Worm (Caenorhabditis elegans) whole organism, young adult: ENCODE results near the gene nspc-20.
A peak's percentile ranks its signal among the peaks of the same experiment; 100 is the strongest.

Experiments
- C06A6.2 ChIP-seq: fragments of 200-800 bp; sonication (Bioruptor generic); conservative IDR thresholded peaks from 2 replicates; pipeline ENCODE4 v1.3.6; 2022; ENCODE audit warnings: missing genetic modification characterization, missing compliant biosample characterization
- D2030.7 ChIP-seq: fragments of 200-800 bp; sonication (Bioruptor generic); IDR thresholded peaks from 2 replicates; pipeline ENCODE4 v1.3.6; 2022; ENCODE audit warnings: missing genetic modification reagents, missing genetic modification characterization, missing compliant biosample characterization
- K11D2.4 ChIP-seq: fragments of 200-800 bp; sonication (Bioruptor generic); IDR thresholded peaks from 2 replicates; pipeline ENCODE4 v1.3.6; 2022; ENCODE audit warnings: missing genetic modification reagents, missing genetic modification characterization, missing compliant biosample characterization
- K12H6.12 ChIP-seq: fragments of 200-800 bp; sonication (Bioruptor generic); optimal IDR thresholded peaks from 2 replicates; lab custom pipeline; 2018; ENCODE audit warnings: mild to moderate bottlenecking, missing genetic modification characterization, missing compliant biosample characterization
- Y53F4B.3 ChIP-seq: fragments of 200-800 bp; sonication (Bioruptor generic); IDR thresholded peaks from 2 replicates; pipeline ENCODE4 v1.3.6; 2022; ENCODE audit warnings: missing genetic modification reagents, missing genetic modification characterization, missing compliant biosample characterization
- Y53G8AR.9 ChIP-seq: fragments of 200-800 bp; sonication (Bioruptor generic); conservative IDR thresholded peaks from 2 replicates; pipeline ENCODE4 v1.3.6; 2022; ENCODE audit warnings: missing genetic modification reagents, missing genetic modification characterization, missing compliant biosample characterization
- Y79H2A.3 ChIP-seq: fragments of 200-800 bp; sonication (Bioruptor generic); conservative IDR thresholded peaks from 2 replicates; pipeline ENCODE4 v1.3.6; 2022; ENCODE audit warnings: missing genetic modification reagents, missing genetic modification characterization, missing compliant biosample characterization
- atf-7 ChIP-seq: sonication (generic microtip); optimal IDR thresholded peaks from 2 replicates; lab custom pipeline; 2017; ENCODE audit warnings: mild to moderate bottlenecking, missing genetic modification characterization, missing compliant biosample characterization
- athp-1 ChIP-seq: sonication (generic microtip); optimal IDR thresholded peaks from 2 replicates; lab custom pipeline; 2017; ENCODE audit warnings: mild to moderate bottlenecking, missing genetic modification characterization, missing compliant biosample characterization
- attf-5 ChIP-seq: fragments of 200-800 bp; sonication (Bioruptor generic); optimal IDR thresholded peaks from 2 replicates; lab custom pipeline; 2018; ENCODE audit warnings: mild to moderate bottlenecking, missing genetic modification characterization, missing compliant biosample characterization
- attf-6 ChIP-seq: fragments of 200-800 bp; sonication (Bioruptor generic); IDR thresholded peaks from 2 replicates; pipeline ENCODE4 v1.3.6; 2022; ENCODE audit warnings: missing genetic modification reagents, missing genetic modification characterization, missing compliant biosample characterization
- cebp-1 ChIP-seq, 2 experiments: fragments of 200-800 bp in 1 of 2; sonication (Bioruptor generic) in 1 of 2; sonication (generic microtip) in 1 of 2; IDR thresholded peaks in 1 of 2; optimal IDR thresholded peaks in 1 of 2; 2 replicates each; pipeline versions ENCODE4 v1.3.6 to Lab custom; 2017 to 2022; ENCODE audit warnings: missing compliant biosample characterization in 2 of 2, missing genetic modification characterization in 2 of 2, mild to moderate bottlenecking in 1 of 2, missing genetic modification reagents in 1 of 2, moderate library complexity in 1 of 2
- ceh-27 ChIP-seq: fragments of 200-800 bp; sonication (Bioruptor generic); optimal IDR thresholded peaks from 2 replicates; lab custom pipeline; 2018; ENCODE audit warnings: mild to moderate bottlenecking, missing genetic modification characterization, moderate library complexity, missing compliant biosample characterization
- chd-7 ChIP-seq: sonication (generic microtip); optimal IDR thresholded peaks from 2 replicates; lab custom pipeline; 2016; ENCODE audit warnings: mild to moderate bottlenecking, missing genetic modification characterization, moderate library complexity, missing compliant biosample characterization
- dpl-1 ChIP-seq: fragments of 150-350 bp; optimal IDR thresholded peaks from 2 replicates; lab custom pipeline; 2014; ENCODE audit warnings: missing biosample characterization, missing genetic modification reagents, missing genetic modification characterization
- egl-18 ChIP-seq: fragments of 200-800 bp; sonication (Bioruptor generic); IDR thresholded peaks from 2 replicates; pipeline ENCODE4 v1.3.6; 2022; ENCODE audit warnings: missing genetic modification reagents, missing genetic modification characterization, missing compliant biosample characterization
- egrh-3 ChIP-seq: fragments of 200-800 bp; sonication (Bioruptor generic); IDR thresholded peaks from 2 replicates; pipeline ENCODE4 v1.3.6; 2022; ENCODE audit warnings: missing genetic modification reagents, missing genetic modification characterization, missing compliant biosample characterization
- ekl-4 ChIP-seq: fragments of 200-800 bp; sonication (Bioruptor generic); IDR thresholded peaks from 2 replicates; pipeline ENCODE4 v1.3.6; 2022; ENCODE audit warnings: missing genetic modification reagents, missing genetic modification characterization, missing compliant biosample characterization
- lin-26 ChIP-seq: fragments of 200-800 bp; sonication (Bioruptor generic); IDR thresholded peaks from 2 replicates; pipeline ENCODE4 v1.3.6; 2022; ENCODE audit warnings: missing genetic modification reagents, missing genetic modification characterization, missing compliant biosample characterization
- lin-35 ChIP-seq, 3 experiments: fragments of 150-350 bp in 2 of 3; sonication (generic microtip) in 1 of 3; optimal IDR thresholded peaks; 2 replicates each; lab custom pipeline; 2014 to 2018; ENCODE audit warnings: missing biosample characterization in 3 of 3, missing genetic modification characterization in 3 of 3, missing genetic modification reagents in 3 of 3
- lin-40 ChIP-seq: sonication (generic microtip); optimal IDR thresholded peaks from 2 replicates; lab custom pipeline; 2016; ENCODE audit warnings: missing genetic modification characterization, mild to moderate bottlenecking, missing compliant biosample characterization, missing genotype, missing genetic modification reagents
- lir-1 ChIP-seq: fragments of 200-800 bp; sonication (Bioruptor generic); conservative IDR thresholded peaks from 2 replicates; pipeline ENCODE4 v1.3.6; 2022; ENCODE audit warnings: missing genetic modification reagents, missing genetic modification characterization, missing compliant biosample characterization
- madf-10 ChIP-seq: sonication (generic microtip); optimal IDR thresholded peaks from 2 replicates; lab custom pipeline; 2016; ENCODE audit warnings: mild to moderate bottlenecking, missing genetic modification characterization, missing compliant biosample characterization
- madf-6 ChIP-seq: fragments of 200-800 bp; sonication (Bioruptor generic); IDR thresholded peaks from 2 replicates; pipeline ENCODE4 v1.3.6; 2022; ENCODE audit warnings: missing genetic modification reagents, missing genetic modification characterization, missing compliant biosample characterization
- mcd-1 ChIP-seq: fragments of 200-800 bp; sonication (Bioruptor generic); IDR thresholded peaks from 2 replicates; pipeline ENCODE4 v1.3.6; 2022; ENCODE audit warnings: missing genetic modification reagents, missing genetic modification characterization, missing compliant biosample characterization
- nfya-1 ChIP-seq: sonication (generic microtip); optimal IDR thresholded peaks from 2 replicates; lab custom pipeline; 2017; ENCODE audit warnings: antibody characterized with exemption, missing compliant biosample characterization, missing genetic modification characterization, borderline replicate concordance; ENCODE audit not compliant: insufficient read depth
- nhr-80 ChIP-seq: sonication (generic microtip); optimal IDR thresholded peaks from 2 replicates; lab custom pipeline; 2016; ENCODE audit warnings: missing genetic modification characterization, missing compliant biosample characterization
- pbrm-1 ChIP-seq: fragments of 200-800 bp; sonication (Bioruptor generic); IDR thresholded peaks from 2 replicates; pipeline ENCODE4 v1.3.6; 2022; ENCODE audit warnings: missing genetic modification reagents, missing genetic modification characterization, missing compliant biosample characterization
- sdz-38 ChIP-seq: sonication (generic microtip); optimal IDR thresholded peaks from 2 replicates; lab custom pipeline; 2016; ENCODE audit warnings: missing genotype, missing genetic modification characterization, missing compliant biosample characterization
- snpc-1.3 ChIP-seq: sonication (generic microtip); optimal IDR thresholded peaks from 2 replicates; lab custom pipeline; 2017; ENCODE audit warnings: missing genetic modification characterization, mild to moderate bottlenecking, missing compliant biosample characterization, antibody characterized with exemption, moderate library complexity, missing genotype, missing genetic modification reagents; ENCODE audit not compliant: insufficient read depth
- snpc-4 ChIP-seq, 5 experiments: fragments of 150-350 bp in 1 of 5; sonication (generic microtip) in 4 of 5; optimal IDR thresholded peaks; 2 replicates each; lab custom pipeline; 2014 to 2018; ENCODE audit warnings: missing genetic modification characterization in 5 of 5, missing biosample characterization in 3 of 5, antibody characterized with exemption in 2 of 5, mild to moderate bottlenecking in 2 of 5, missing compliant biosample characterization in 2 of 5, missing genotype in 2 of 5, moderate library complexity in 2 of 5, missing genetic modification reagents in 1 of 5
- somi-1 ChIP-seq: fragments of 200-800 bp; sonication (Bioruptor generic); optimal IDR thresholded peaks from 2 replicates; lab custom pipeline; 2018; ENCODE audit warnings: mild to moderate bottlenecking, missing genetic modification characterization, missing compliant biosample characterization
- zfh-2 ChIP-seq: fragments of 200-800 bp; sonication (Bioruptor generic); conservative IDR thresholded peaks from 2 replicates; pipeline ENCODE4 v1.3.6; 2022; ENCODE audit warnings: missing genetic modification reagents, missing genetic modification characterization, missing compliant biosample characterization
- zim-3 ChIP-seq: sonication (generic microtip); optimal IDR thresholded peaks from 2 replicates; lab custom pipeline; 2017; ENCODE audit warnings: mild to moderate bottlenecking, missing genetic modification characterization, moderate library complexity, missing compliant biosample characterization
- ztf-22 ChIP-seq: fragments of 200-800 bp; sonication (Bioruptor generic); optimal IDR thresholded peaks from 2 replicates; lab custom pipeline; 2018; ENCODE audit warnings: mild to moderate bottlenecking, missing genetic modification characterization, moderate library complexity, missing compliant biosample characterization

nspc-20 gene

DNA sequence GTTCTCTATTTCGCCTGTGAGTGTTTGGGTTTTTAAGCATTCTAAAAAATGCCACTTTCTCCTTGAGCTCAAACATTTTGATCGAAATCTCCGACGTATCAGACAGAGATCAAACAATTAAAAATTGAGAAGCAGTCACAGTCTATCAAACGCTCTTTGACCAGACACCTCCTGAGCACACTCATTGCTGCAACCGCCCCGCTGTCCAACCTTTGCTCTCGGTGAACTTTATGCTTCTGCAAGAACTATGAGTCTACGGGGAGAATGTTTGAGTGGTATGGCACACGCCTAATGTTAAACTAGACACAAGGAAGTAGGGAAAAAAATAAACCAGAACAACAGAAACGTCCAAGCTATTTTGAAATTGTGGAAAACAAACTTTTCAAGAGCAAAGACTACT, 35.2 kb upstream of the nspc-20 start:
- TF ChIP-seq dpl-1 (GFP tag; lab: Kevin White, UChicago) (no peak), nhr-80 (tag; lab: Kevin White, UChicago) (peak; percentile 19)

ce11 chrX:14563818-14564217, 33.8 kb upstream of the nspc-20 start:
- TF ChIP-seq K11D2.4 (GFP tag; lab: Robert Waterston, UW) (0 out of 2 replicates have a peak, but pooled peaks have one; percentile 44), nfya-1 (tag; lab: Kevin White, UChicago) (no peak)

- TF ChIP-seq madf-6 (GFP tag; lab: Robert Waterston, UW) = no peak
- TF ChIP-seq madf-10 = peak; percentile 1
- TF ChIP-seq somi-1 = peak; percentile 25
- peak in 1 of 3 experiments; percentile 63 for TF ChIP-seq lin-35 (GFP tag; optimal IDR thresholded peaks at IDR 0.05; lab: Kevin White, UChicago)
- TF ChIP-seq K12H6.12 (tag; lab: Kevin White, UChicago) = peak; percentile 21
- no peak for TF ChIP-seq D2030.7 (GFP tag; lab: Robert Waterston, UW)
- TF ChIP-seq ceh-27 = peak; percentile 10
- TF ChIP-seq nhr-80 (tag; lab: Kevin White, UChicago) = peak; percentile 33
- no peak for TF ChIP-seq snpc-1.3
- no peak for TF ChIP-seq lin-26
- peak; percentile 30; the same call in 1 of the 2 replicates for TF ChIP-seq pbrm-1 (GFP tag; lab: Robert Waterston, UW)
- 0 out of 2 replicates have a peak, but pooled peaks have one; percentile 9 for TF ChIP-seq cebp-1 (GFP tag; IDR thresholded peaks at IDR 0.05; lab: Robert Waterston, UW)
- no peak for TF ChIP-seq cebp-1 (tag; optimal IDR thresholded peaks at IDR 0.05; lab: Kevin White, UChicago)
- 0 out of 2 replicates have a peak, but pooled peaks have one; percentile 36 for TF ChIP-seq K11D2.4 (GFP tag; lab: Robert Waterston, UW)
- TF ChIP-seq egl-18 (GFP tag; lab: Robert Waterston, UW) = 0 out of 2 replicates have a peak, but pooled peaks have one; percentile 10
- TF ChIP-seq lin-40 = peak; percentile 58
- TF ChIP-seq chd-7 (tag; lab: Kevin White, UChicago) = peak; percentile 58
- no peak for TF ChIP-seq attf-5 (GFP tag; lab: Kevin White, UChicago)
- peak; percentile 90 for TF ChIP-seq atf-7
- TF ChIP-seq sdz-38 (tag; lab: Kevin White, UChicago) = no peak
- TF ChIP-seq egrh-3 (GFP tag; lab: Robert Waterston, UW) = no peak
- TF ChIP-seq ekl-4 = peak; percentile 48; the same call in 1 of the 2 replicates
- peak; percentile 8; the same call in 1 of the 2 replicates for TF ChIP-seq mcd-1 (GFP tag; lab: Robert Waterston, UW)
Observed at ce11 chrX:14562286-14563086, 32.5 kb upstream of the nspc-20 start.

DNA sequence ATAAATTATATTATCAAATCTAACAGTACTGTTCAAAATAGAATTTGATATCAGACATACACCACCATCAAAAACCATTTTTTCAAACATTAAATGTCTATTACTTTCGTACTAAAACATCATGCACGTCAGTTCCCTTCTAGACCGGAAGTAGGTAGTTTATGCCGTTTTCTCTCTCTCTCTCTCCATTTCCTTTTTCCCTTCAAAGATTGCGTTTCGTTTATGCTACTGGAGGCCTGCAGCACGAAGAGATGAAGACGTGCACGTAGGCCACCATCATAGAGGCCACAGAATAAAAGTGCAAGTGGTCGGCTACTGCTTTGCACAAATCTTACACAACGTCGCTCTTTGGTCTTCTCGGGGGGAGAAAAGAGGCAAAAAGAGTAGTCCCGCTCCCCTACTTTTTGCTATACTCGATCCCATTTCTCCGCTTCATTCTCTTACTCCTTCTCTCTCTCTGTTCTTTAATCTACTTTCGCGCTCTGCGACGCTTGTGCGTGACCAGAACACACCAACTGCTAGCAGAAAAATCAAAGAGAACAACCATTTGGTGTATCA, 31.5 kb upstream of the nspc-20 start:
- TF ChIP-seq egrh-3 (GFP tag; lab: Robert Waterston, UW) (0 out of 2 replicates have a peak, but pooled peaks have one; percentile 9), mcd-1 (GFP tag; lab: Robert Waterston, UW) (peak; percentile 36; the same call in 1 of the 2 replicates), somi-1 (peak; percentile 65), atf-7 (peak; percentile 27), lin-40 (peak; percentile 49), athp-1 (no peak), chd-7 (tag; lab: Kevin White, UChicago) (no peak), nfya-1 (tag; lab: Kevin White, UChicago) (no peak), ekl-4 (peak; percentile 14; the same call in 1 of the 2 replicates), zfh-2 (peak; percentile 78), lin-26 (peak; percentile 14; the same call in 1 of the 2 replicates), snpc-4 (GFP tag; optimal IDR thresholded peaks at IDR 0.05; lab: Kevin White, UChicago) (no peak), snpc-4 (tag; optimal IDR thresholded peaks at IDR 0.05; lab: Kevin White, UChicago) (peak in 1 of 4 experiments; percentile 12), ztf-22 (peak; percentile 48), cebp-1 (GFP tag; IDR thresholded peaks at IDR 0.05; lab: Robert Waterston, UW) (no peak), cebp-1 (tag; optimal IDR thresholded peaks at IDR 0.05; lab: Kevin White, UChicago) (peak; percentile 65), attf-6 (GFP tag; lab: Robert Waterston, UW) (no peak), K12H6.12 (tag; lab: Kevin White, UChicago) (peak; percentile 68), K11D2.4 (GFP tag; lab: Robert Waterston, UW) (0 out of 2 replicates have a peak, but pooled peaks have one; percentile 61), zim-3 (tag; lab: Kevin White, UChicago) (peak; percentile 23), Y53G8AR.9 (GFP tag; lab: Robert Waterston, UW) (peak; percentile 63), C06A6.2 (GFP tag; lab: Robert Waterston, UW) (peak; percentile 43; the same call in 1 of the 2 replicates), nhr-80 (tag; lab: Kevin White, UChicago) (peak; percentile 61), Y53F4B.3 (GFP tag; lab: Robert Waterston, UW) (no peak), pbrm-1 (GFP tag; lab: Robert Waterston, UW) (peak; percentile 23; the same call in 1 of the 2 replicates), lir-1 (GFP tag; lab: Robert Waterston, UW) (no peak), Y79H2A.3 (GFP tag; lab: Robert Waterston, UW) (no peak)
